Fruit fly (Drosophila melanogaster) whole organism, prepupa: ENCODE measurements around the gene Spps.

Source experiments
- Blimp-1 ChIP-seq: fragments of 200-800 bp; sonication (Bioruptor generic); optimal IDR thresholded peaks from 3 replicates; lab custom pipeline; 2017; ENCODE audit warnings: missing biosample characterization, missing genetic modification characterization, mild to moderate bottlenecking, moderate library complexity, missing genetic modification reagents
- CG10631 ChIP-seq: fragments of 200-800 bp; sonication (Bioruptor generic); optimal IDR thresholded peaks from 2 replicates; lab custom pipeline; 2016; ENCODE audit warnings: missing biosample characterization, missing genetic modification characterization
- CG10669 ChIP-seq: fragments of 200-800 bp; sonication (Bioruptor generic); optimal IDR thresholded peaks from 3 replicates; lab custom pipeline; 2018; ENCODE audit warnings: missing biosample characterization, mild to moderate bottlenecking, missing genetic modification characterization, moderate library complexity
- CG11762 ChIP-seq: fragments of 200-800 bp; sonication (Bioruptor generic); optimal IDR thresholded peaks from 3 replicates; lab custom pipeline; 2016; ENCODE audit warnings: missing biosample characterization, missing genetic modification characterization; ENCODE audit not compliant: insufficient read depth
- CG11902 ChIP-seq: fragments of 200-800 bp; sonication (Bioruptor generic); optimal IDR thresholded peaks from 3 replicates; lab custom pipeline; 2016; ENCODE audit warnings: missing biosample characterization, missing genetic modification characterization
- CG15336 ChIP-seq: fragments of 200-800 bp; sonication (Bioruptor generic); IDR thresholded peaks from 2 replicates; pipeline ENCODE4 v1.3.6; 2022; ENCODE audit warnings: missing biosample characterization, missing genetic modification characterization
- CG1621 ChIP-seq: fragments of 200-800 bp; sonication (Bioruptor generic); optimal IDR thresholded peaks from 3 replicates; lab custom pipeline; 2018; ENCODE audit warnings: missing biosample characterization, mild to moderate bottlenecking, missing genetic modification characterization
- CG16779 ChIP-seq: fragments of 200-800 bp; sonication (Bioruptor generic); optimal IDR thresholded peaks from 3 replicates; lab custom pipeline; 2017; ENCODE audit warnings: missing biosample characterization, mild to moderate bottlenecking, missing genetic modification characterization
- CG3032 ChIP-seq: fragments of 200-800 bp; optimal IDR thresholded peaks from 2 replicates; lab custom pipeline; 2019; ENCODE audit warnings: missing biosample characterization, mild to moderate bottlenecking, missing genetic modification characterization, moderate library complexity
- CG31627 ChIP-seq: fragments of 200-800 bp; sonication (Bioruptor generic); optimal IDR thresholded peaks from 3 replicates; lab custom pipeline; 2016; ENCODE audit warnings: missing biosample characterization, missing genetic modification characterization
- CG32006 ChIP-seq: fragments of 200-800 bp; sonication (Bioruptor generic); optimal IDR thresholded peaks from 3 replicates; lab custom pipeline; 2017; ENCODE audit warnings: missing biosample characterization, mild to moderate bottlenecking, missing genetic modification characterization
- CG3919 ChIP-seq: fragments of 200-800 bp; sonication (Bioruptor generic); optimal IDR thresholded peaks from 3 replicates; lab custom pipeline; 2016; ENCODE audit warnings: missing biosample characterization, missing genetic modification characterization
- CG4318 ChIP-seq: fragments of 200-800 bp; sonication (Bioruptor generic); optimal IDR thresholded peaks from 3 replicates; lab custom pipeline; 2017; ENCODE audit warnings: missing biosample characterization, mild to moderate bottlenecking, missing genetic modification characterization
- CG6792 ChIP-seq: fragments of 200-800 bp; sonication (Bioruptor generic); optimal IDR thresholded peaks from 3 replicates; lab custom pipeline; 2016; ENCODE audit warnings: missing biosample characterization, missing genetic modification characterization
- CG6808 ChIP-seq: fragments of 200-800 bp; sonication (Bioruptor generic); optimal IDR thresholded peaks from 3 replicates; lab custom pipeline; 2017; ENCODE audit warnings: missing biosample characterization, missing genetic modification characterization, mild to moderate bottlenecking, moderate library complexity, missing genetic modification reagents
- CG6854 ChIP-seq: fragments of 200-800 bp; sonication (Bioruptor generic); optimal IDR thresholded peaks from 2 replicates; lab custom pipeline; 2017; ENCODE audit warnings: missing biosample characterization, mild to moderate bottlenecking, missing genetic modification characterization
- CG7368 ChIP-seq: fragments of 200-800 bp; sonication (Bioruptor generic); optimal IDR thresholded peaks from 3 replicates; lab custom pipeline; 2016; ENCODE audit warnings: missing biosample characterization, missing genetic modification characterization
- CG8119 ChIP-seq: fragments of 200-800 bp; sonication (Bioruptor generic); IDR thresholded peaks from 3 replicates; pipeline ENCODE4 v1.3.6; 2022; ENCODE audit warnings: missing biosample characterization, missing genetic modification characterization
- CG8319 ChIP-seq: fragments of 200-800 bp; sonication (Bioruptor generic); optimal IDR thresholded peaks from 3 replicates; lab custom pipeline; 2016; ENCODE audit warnings: missing biosample characterization, missing genetic modification characterization
- CG9139 ChIP-seq: fragments of 200-800 bp; sonication (Bioruptor generic); optimal IDR thresholded peaks from 3 replicates; lab custom pipeline; 2017; ENCODE audit warnings: missing biosample characterization, mild to moderate bottlenecking, missing genetic modification characterization
- Eip78C ChIP-seq: fragments of 200-800 bp; sonication (Bioruptor generic); peaks from one replicate; lab custom pipeline; 2016; ENCODE audit warnings: missing biosample characterization, missing genetic modification characterization
- Eip93F ChIP-seq: fragments of 200-800 bp; sonication (Bioruptor generic); optimal IDR thresholded peaks from 2 replicates; lab custom pipeline; 2016; ENCODE audit warnings: missing biosample characterization, mild to moderate bottlenecking, missing genetic modification characterization
- Ets21C ChIP-seq: fragments of 200-800 bp; sonication (Bioruptor generic); optimal IDR thresholded peaks from 3 replicates; lab custom pipeline; 2016; ENCODE audit warnings: missing biosample characterization, missing genetic modification characterization
- Gug ChIP-seq: fragments of 200-800 bp; sonication (Bioruptor generic); IDR thresholded peaks from 2 replicates; pipeline ENCODE4 v1.3.6; 2022; ENCODE audit warnings: missing biosample characterization, missing genetic modification characterization
- Lpt ChIP-seq: fragments of 200-800 bp; sonication (Bioruptor generic); optimal IDR thresholded peaks from 3 replicates; lab custom pipeline; 2016; ENCODE audit warnings: missing biosample characterization, missing genetic modification characterization
- Met ChIP-seq: fragments of 200-800 bp; sonication (Bioruptor generic); optimal IDR thresholded peaks from 3 replicates; lab custom pipeline; 2016; ENCODE audit warnings: missing biosample characterization, missing genetic modification characterization
- OdsH ChIP-seq: fragments of 200-800 bp; sonication (Bioruptor generic); optimal IDR thresholded peaks from 3 replicates; lab custom pipeline; 2016; ENCODE audit warnings: missing biosample characterization, missing genetic modification characterization
- Smox ChIP-seq: fragments of 200-800 bp; sonication (Bioruptor generic); optimal IDR thresholded peaks from 3 replicates; lab custom pipeline; 2016; ENCODE audit warnings: missing biosample characterization, missing genetic modification characterization
- Sox102F ChIP-seq: fragments of 200-800 bp; sonication (Bioruptor generic); optimal IDR thresholded peaks from 2 replicates; lab custom pipeline; 2016; ENCODE audit warnings: missing biosample characterization, mild to moderate bottlenecking, missing genetic modification characterization
- Sox15 ChIP-seq: fragments of 200-800 bp; sonication (Bioruptor generic); optimal IDR thresholded peaks from 3 replicates; lab custom pipeline; 2016; ENCODE audit warnings: missing biosample characterization, missing genetic modification characterization
- achi ChIP-seq: fragments of 200-800 bp; sonication (Bioruptor generic); optimal IDR thresholded peaks from 3 replicates; lab custom pipeline; 2016; ENCODE audit warnings: missing biosample characterization, missing genetic modification characterization
- dac ChIP-seq: fragments of 200-800 bp; sonication (Bioruptor generic); optimal IDR thresholded peaks from 2 replicates; lab custom pipeline; 2017; ENCODE audit warnings: missing biosample characterization, mild to moderate bottlenecking, missing genetic modification characterization
- eg ChIP-seq: fragments of 200-800 bp; sonication (Bioruptor generic); IDR thresholded peaks from 3 replicates; pipeline ENCODE4 v1.3.6; 2022; ENCODE audit warnings: missing biosample characterization, missing genetic modification characterization
- esn ChIP-seq: fragments of 200-800 bp; sonication (Bioruptor generic); optimal IDR thresholded peaks from 2 replicates; lab custom pipeline; 2016; ENCODE audit warnings: missing biosample characterization, mild to moderate bottlenecking, missing genetic modification characterization, moderate library complexity
- fd59A ChIP-seq: fragments of 200-800 bp; sonication (Bioruptor generic); optimal IDR thresholded peaks from 2 replicates; lab custom pipeline; 2017; ENCODE audit warnings: missing biosample characterization, mild to moderate bottlenecking, missing genetic modification characterization, missing genetic modification reagents
- fd85E ChIP-seq: fragments of 200-800 bp; sonication (Bioruptor generic); optimal IDR thresholded peaks from 3 replicates; lab custom pipeline; 2016; ENCODE audit warnings: missing biosample characterization, missing genetic modification characterization
- fkh ChIP-seq: fragments of 200-800 bp; sonication (Bioruptor generic); optimal IDR thresholded peaks from 3 replicates; lab custom pipeline; 2017; ENCODE audit warnings: missing biosample characterization, mild to moderate bottlenecking, missing genetic modification characterization, moderate library complexity
- lz ChIP-seq: fragments of 200-800 bp; sonication (Bioruptor generic); optimal IDR thresholded peaks from 3 replicates; lab custom pipeline; 2016; ENCODE audit warnings: missing biosample characterization, missing genetic modification characterization
- net ChIP-seq: fragments of 200-800 bp; sonication (Bioruptor generic); optimal IDR thresholded peaks from 3 replicates; lab custom pipeline; 2016; ENCODE audit warnings: missing biosample characterization, missing genetic modification characterization
- pdm3 ChIP-seq: fragments of 200-800 bp; sonication (Bioruptor generic); optimal IDR thresholded peaks from 3 replicates; lab custom pipeline; 2016; ENCODE audit warnings: missing biosample characterization, missing genetic modification characterization
- spab ChIP-seq: fragments of 200-800 bp; sonication (Bioruptor generic); optimal IDR thresholded peaks from 2 replicates; lab custom pipeline; 2017; ENCODE audit warnings: missing biosample characterization, mild to moderate bottlenecking, missing genetic modification characterization, missing genetic modification reagents
- ss ChIP-seq, 2 experiments: fragments of 200-800 bp; sonication (Bioruptor generic); optimal IDR thresholded peaks; 2 replicates in 1 of 2; 3 replicates in 1 of 2; lab custom pipeline; 2017 to 2018; ENCODE audit warnings: mild to moderate bottlenecking in 2 of 2, missing biosample characterization in 2 of 2, missing genetic modification characterization in 2 of 2, moderate library complexity in 1 of 2
- svp ChIP-seq: fragments of 200-800 bp; sonication (Bioruptor generic); peaks from one replicate; lab custom pipeline; 2016; ENCODE audit warnings: missing biosample characterization, missing genetic modification characterization
- topi ChIP-seq: fragments of 200-800 bp; sonication (Bioruptor generic); optimal IDR thresholded peaks from 3 replicates; lab custom pipeline; 2016; ENCODE audit warnings: missing biosample characterization, missing genetic modification characterization
- vri ChIP-seq: fragments of 200-800 bp; sonication (Bioruptor generic); optimal IDR thresholded peaks from 3 replicates; lab custom pipeline; 2016; ENCODE audit warnings: missing biosample characterization, mild to moderate bottlenecking, missing genetic modification characterization

Gene Spps

DNA sequence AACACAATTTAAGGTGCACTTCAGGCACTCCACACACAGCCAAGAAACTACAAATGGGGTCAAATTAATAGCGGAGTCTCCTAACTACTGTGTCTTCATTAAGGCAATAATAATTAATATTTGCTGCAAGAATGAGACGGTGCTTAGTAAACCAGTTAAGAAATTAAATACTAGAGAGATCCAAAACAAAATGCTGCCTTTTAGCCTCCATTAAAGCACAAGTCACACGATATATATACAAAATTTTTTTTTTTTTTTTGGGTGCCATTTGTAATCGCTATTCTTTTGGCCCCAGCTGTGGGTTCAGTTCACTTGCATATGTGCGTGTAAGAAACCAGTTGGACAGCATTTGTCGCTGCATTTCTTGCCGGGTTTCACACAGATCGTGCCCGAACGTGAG is 23.3 kb downstream of the Spps start (continued):
- TF ChIP-seq CG6854 (GFP tag; lab: Kevin White, UChicago) (peak; percentile 77), Sox102F (GFP tag; lab: Kevin White, UChicago) (peak; percentile 92), CG16779 (tag; lab: Kevin White, UChicago) (peak; percentile 78), eg (peak; percentile 84), vri (GFP tag; lab: Kevin White, UChicago) (peak; percentile 78), esn (GFP tag; lab: Kevin White, UChicago) (peak; percentile 89), pdm3 (GFP tag; lab: Kevin White, UChicago) (peak; percentile 89), CG1621 (tag; lab: Kevin White, UChicago) (peak; percentile 53), CG32006 (GFP tag; lab: Kevin White, UChicago) (peak; percentile 90), fkh (GFP tag; lab: Kevin White, UChicago) (no peak), CG11762 (peak; percentile 85), CG10631 (GFP tag; lab: Kevin White, UChicago) (peak; percentile 79)

DNA sequence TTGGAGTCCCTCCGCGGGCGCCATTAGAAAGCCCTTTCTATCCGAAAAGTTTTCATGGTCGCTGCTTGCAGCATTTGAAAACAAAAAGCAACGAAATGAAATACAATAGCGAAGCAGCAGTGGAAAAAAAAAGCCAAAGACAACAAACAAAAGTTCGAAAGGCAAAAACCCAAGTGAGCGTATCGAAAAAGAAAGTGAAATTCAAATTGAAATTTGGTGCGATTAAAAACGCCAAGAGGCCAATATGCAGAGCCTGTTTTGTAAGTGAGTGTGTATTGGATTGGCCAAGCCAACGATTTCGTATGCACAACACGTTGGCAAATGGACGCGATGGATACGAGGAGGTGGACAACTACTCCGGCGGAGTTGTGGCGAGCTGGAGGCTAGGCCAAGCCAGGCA is 24.0 kb downstream of the Spps start:
- TF ChIP-seq CG11902 (GFP tag; lab: Kevin White, UChicago) (no peak), eg (peak; percentile 13; the same call in 1 of the 3 replicates), Sox102F (GFP tag; lab: Kevin White, UChicago) (no peak), Blimp-1 (GFP tag; lab: Kevin White, UChicago) (peak; percentile 70), Met (GFP tag; lab: Kevin White, UChicago) (no peak)

DNA sequence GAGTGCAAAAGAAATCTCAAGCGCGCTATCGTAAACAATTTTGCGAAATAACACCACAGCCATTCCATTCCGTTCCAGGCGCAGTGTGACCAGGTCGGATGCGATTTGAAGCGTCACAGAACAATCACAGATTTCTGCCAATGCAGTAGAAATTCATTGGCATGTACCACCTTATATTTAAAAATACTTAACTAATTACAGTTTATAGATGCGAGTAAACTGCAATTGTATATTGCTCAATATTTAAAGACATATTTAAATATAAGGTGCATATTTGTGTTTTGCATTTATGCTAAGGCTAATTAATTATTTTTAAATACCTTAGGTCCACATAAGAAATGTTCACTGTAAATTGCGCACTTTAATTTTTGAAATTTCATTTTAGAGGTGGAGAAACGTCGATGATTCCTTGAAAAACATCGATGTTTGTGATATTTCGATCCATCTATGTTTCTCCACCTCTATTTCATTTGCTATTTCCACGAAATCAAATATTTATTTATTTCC is 33.3 kb downstream of the Spps start, which contains the start of the genes SMC6 and CG6204:
TSS of gene SMC6 (minus strand) at position 51 of the 507 bp plus-strand sequence.
TSS of gene CG6204 (plus strand) at position 460 of the 507 bp plus-strand sequence.
- TF ChIP-seq dac (GFP tag; lab: Kevin White, UChicago), result peak; percentile 76
- peak; percentile 94 for TF ChIP-seq CG7368 (GFP tag; lab: Kevin White, UChicago)
- TF ChIP-seq Gug, result peak; percentile 94
- peak; percentile 96 for TF ChIP-seq CG11902 (GFP tag; lab: Kevin White, UChicago)
- TF ChIP-seq CG6792 (GFP tag; lab: Kevin White, UChicago), result peak; percentile 95
- TF ChIP-seq svp, result peak; percentile 97
- TF ChIP-seq CG6808 (GFP tag; lab: Kevin White, UChicago), result peak; percentile 90
- TF ChIP-seq pdm3 (GFP tag; lab: Kevin White, UChicago), result peak; percentile 97
- TF ChIP-seq CG4318 (GFP tag; lab: Kevin White, UChicago), result peak; percentile 88
- TF ChIP-seq Ets21C (GFP tag; lab: Kevin White, UChicago), result peak; percentile 95
- peak; percentile 91 for TF ChIP-seq CG1621 (tag; lab: Kevin White, UChicago)
- peak; percentile 95 for TF ChIP-seq topi
- peak; percentile 76 for TF ChIP-seq CG16779 (tag; lab: Kevin White, UChicago)
- TF ChIP-seq net (GFP tag; lab: Kevin White, UChicago), result peak; percentile 90
- TF ChIP-seq eg, result peak; percentile 97
- TF ChIP-seq CG15336 (GFP tag; lab: Robert Waterston, UW), result peak; percentile 94
- peak; percentile 90 for TF ChIP-seq spab (GFP tag; lab: Kevin White, UChicago)
- peak; percentile 93 for TF ChIP-seq Lpt (GFP tag; lab: Kevin White, UChicago)
- TF ChIP-seq CG11762, result peak; percentile 97
- peak; percentile 95 for TF ChIP-seq CG10669
- peak in 1 of 2 experiments; percentile 93 for TF ChIP-seq ss (GFP tag; optimal IDR thresholded peaks at IDR 0.05; lab: Kevin White, UChicago)
- peak; percentile 82 for TF ChIP-seq Eip93F
- TF ChIP-seq achi (GFP tag; lab: Kevin White, UChicago), result peak; percentile 95
- peak; percentile 99 for TF ChIP-seq Eip78C (GFP tag; lab: Kevin White, UChicago)
- peak; percentile 97 for TF ChIP-seq OdsH (GFP tag; lab: Kevin White, UChicago)
- TF ChIP-seq Met (GFP tag; lab: Kevin White, UChicago), result peak; percentile 97
- peak; percentile 95 for TF ChIP-seq Smox
- peak; percentile 86 for TF ChIP-seq CG9139 (GFP tag; lab: Kevin White, UChicago)
- TF ChIP-seq CG3919, result peak; percentile 96
- TF ChIP-seq Sox102F (GFP tag; lab: Kevin White, UChicago), result peak; percentile 93
- peak; percentile 96 for TF ChIP-seq Sox15 (GFP tag; lab: Kevin White, UChicago)
- TF ChIP-seq CG3032 (tag; lab: Kevin White, UChicago), result peak; percentile 97
- peak; percentile 85 for TF ChIP-seq fd85E
- TF ChIP-seq CG8119, result peak; percentile 96
- TF ChIP-seq CG32006 (GFP tag; lab: Kevin White, UChicago), result peak; percentile 95
- peak; percentile 97 for TF ChIP-seq esn (GFP tag; lab: Kevin White, UChicago)
- TF ChIP-seq CG8319 (GFP tag; lab: Kevin White, UChicago), result peak; percentile 92
- TF ChIP-seq fd59A (GFP tag; lab: Kevin White, UChicago), result peak; percentile 90
- peak; percentile 96 for TF ChIP-seq lz (GFP tag; lab: Kevin White, UChicago)
- peak; percentile 97 for TF ChIP-seq CG31627 (GFP tag; lab: Kevin White, UChicago)
